Fruit fly (Drosophila melanogaster) whole organism, pupa: ENCODE results near the gene CG4238.
A peak's percentile ranks its signal among the peaks of the same experiment; 100 is the strongest.

Experiments used
- CG10348 ChIP-seq: fragments of 200-800 bp; sonication (Bioruptor generic); IDR thresholded peaks from 2 replicates; pipeline ENCODE4 v1.3.6; 2022; ENCODE audit warnings: missing biosample characterization, missing genetic modification characterization
- CG12605 ChIP-seq: fragments of 200-800 bp; sonication (Bioruptor generic); IDR thresholded peaks from 2 replicates; pipeline ENCODE4 v1.3.6; 2022; ENCODE audit warnings: missing biosample characterization, missing genetic modification characterization
- CG13204 ChIP-seq: fragments of 200-800 bp; sonication (Bioruptor generic); optimal IDR thresholded peaks from 2 replicates; lab custom pipeline; 2018; ENCODE audit warnings: missing biosample characterization, mild to moderate bottlenecking, missing genetic modification characterization, moderate library complexity
- CG14655 ChIP-seq: fragments of 200-800 bp; sonication (Bioruptor generic); optimal IDR thresholded peaks from 3 replicates; lab custom pipeline; 2017; ENCODE audit warnings: mild to moderate bottlenecking, missing biosample characterization, missing genetic modification reagents, missing genetic modification characterization
- CG15710 ChIP-seq: fragments of 200-800 bp; sonication (Bioruptor generic); optimal IDR thresholded peaks from 2 replicates; lab custom pipeline; 2018; ENCODE audit warnings: missing biosample characterization, mild to moderate bottlenecking, missing genetic modification characterization, moderate library complexity
- CG17806 ChIP-seq: fragments of 200-800 bp; sonication (Bioruptor generic); optimal IDR thresholded peaks from 2 replicates; lab custom pipeline; 2018; ENCODE audit warnings: missing biosample characterization, mild to moderate bottlenecking, missing genetic modification characterization, moderate library complexity
- CG32121 ChIP-seq: fragments of 200-800 bp; sonication (Bioruptor generic); IDR thresholded peaks from 2 replicates; pipeline ENCODE4 v1.3.6; 2022; ENCODE audit warnings: missing biosample characterization, missing genetic modification characterization
- CG34367 ChIP-seq: fragments of 200-800 bp; sonication (Bioruptor generic); optimal IDR thresholded peaks from 2 replicates; lab custom pipeline; 2018; ENCODE audit warnings: missing biosample characterization, mild to moderate bottlenecking, missing genetic modification characterization
- CG4496 ChIP-seq: fragments of 200-800 bp; sonication (Bioruptor generic); IDR thresholded peaks from 3 replicates; pipeline ENCODE4 v1.3.6; 2022; ENCODE audit warnings: missing biosample characterization, missing genetic modification characterization
- CG8159 ChIP-seq: fragments of 200-800 bp; sonication (Bioruptor generic); optimal IDR thresholded peaks from 3 replicates; lab custom pipeline; 2018; ENCODE audit warnings: missing biosample characterization, mild to moderate bottlenecking, missing genetic modification characterization, moderate library complexity
- CG8301 ChIP-seq: fragments of 200-800 bp; sonication (Bioruptor generic); optimal IDR thresholded peaks from 2 replicates; lab custom pipeline; 2018; ENCODE audit warnings: missing biosample characterization, mild to moderate bottlenecking, missing genetic modification characterization
- CG9948 ChIP-seq: fragments of 200-800 bp; sonication (Bioruptor generic); optimal IDR thresholded peaks from 2 replicates; lab custom pipeline; 2018; ENCODE audit warnings: missing biosample characterization, mild to moderate bottlenecking, missing genetic modification characterization, moderate library complexity
- D1 ChIP-seq: fragments of 200-800 bp; sonication (Bioruptor generic); optimal IDR thresholded peaks from 2 replicates; lab custom pipeline; 2018; ENCODE audit warnings: missing biosample characterization, mild to moderate bottlenecking, missing genetic modification characterization, moderate library complexity
- EcR ChIP-seq: fragments of 200-800 bp; sonication (Bioruptor generic); optimal IDR thresholded peaks from 3 replicates; lab custom pipeline; 2019; ENCODE audit warnings: missing biosample characterization, missing genetic modification characterization, mild to moderate bottlenecking, moderate library complexity, missing genetic modification reagents
- Ets98B ChIP-seq: fragments of 200-800 bp; sonication (Bioruptor generic); IDR thresholded peaks from 2 replicates; pipeline ENCODE4 v1.3.6; 2022; ENCODE audit warnings: missing biosample characterization, missing genetic modification characterization
- Pif1A ChIP-seq: fragments of 200-800 bp; sonication (Bioruptor generic); optimal IDR thresholded peaks from 3 replicates; lab custom pipeline; 2016; ENCODE audit warnings: missing biosample characterization, missing genetic modification characterization
- Pif1B ChIP-seq: fragments of 200-800 bp; sonication (Bioruptor generic); optimal IDR thresholded peaks from 3 replicates; lab custom pipeline; 2016; ENCODE audit warnings: missing biosample characterization, missing genetic modification characterization
- Snoo ChIP-seq: fragments of 200-800 bp; sonication (Bioruptor generic); optimal IDR thresholded peaks from 3 replicates; lab custom pipeline; 2017; ENCODE audit warnings: missing biosample characterization, mild to moderate bottlenecking, missing genetic modification characterization, inconsistent platforms
- fd96Ca ChIP-seq: fragments of 200-800 bp; sonication (Bioruptor generic); IDR thresholded peaks from 3 replicates; pipeline ENCODE4 v1.3.6; 2022; ENCODE audit warnings: missing biosample characterization, missing genetic modification characterization
- gl ChIP-seq: fragments of 200-800 bp; sonication (Bioruptor generic); optimal IDR thresholded peaks from 2 replicates; lab custom pipeline; 2018; ENCODE audit warnings: missing biosample characterization, mild to moderate bottlenecking, missing genetic modification characterization
- rn ChIP-seq: fragments of 200-800 bp; sonication (Bioruptor generic); IDR thresholded peaks from 2 replicates; pipeline ENCODE4 v1.3.6; 2022; ENCODE audit warnings: missing biosample characterization, missing genetic modification characterization

The CG4238 gene

dm6 chr2L:2045265-2045664 lies 35.6 kb downstream of the CG4238 start, which contains the start of gene Kebab:
Gene Kebab, plus strand, starts transcription at chr2L:2045494.
- no peak for TF ChIP-seq CG8301 (tag; lab: Kevin White, UChicago)
- TF ChIP-seq CG13204, result no peak
- TF ChIP-seq EcR (GFP tag; lab: Kevin White, UChicago), result no peak
- TF ChIP-seq Pif1B (GFP tag; lab: Kevin White, UChicago), result no peak
- TF ChIP-seq CG32121, result no peak
- no peak for TF ChIP-seq fd96Ca (GFP tag; lab: Robert Waterston, UW)
- TF ChIP-seq CG8159 (tag; lab: Kevin White, UChicago), result no peak
- no peak for TF ChIP-seq Ets98B (GFP tag; lab: Robert Waterston, UW)
- TF ChIP-seq CG10348 (GFP tag; lab: Robert Waterston, UW), result no peak
- no peak for TF ChIP-seq D1 (tag; lab: Kevin White, UChicago)
- TF ChIP-seq CG15710, result no peak
- no peak for TF ChIP-seq Pif1A (GFP tag; lab: Kevin White, UChicago)
- no peak for TF ChIP-seq CG14655 (GFP tag; lab: Kevin White, UChicago)
- TF ChIP-seq gl (tag; lab: Kevin White, UChicago), result no peak
- no peak for TF ChIP-seq CG34367 (tag; lab: Kevin White, UChicago)
- no peak for TF ChIP-seq CG12605
- no peak for TF ChIP-seq rn
- TF ChIP-seq CG4496 (GFP tag; lab: Robert Waterston, UW), result no peak
- no peak for TF ChIP-seq CG9948

- TF ChIP-seq rn, result no peak
- TF ChIP-seq gl (tag; lab: Kevin White, UChicago), result no peak
- no peak for TF ChIP-seq fd96Ca (GFP tag; lab: Robert Waterston, UW)
- no peak for TF ChIP-seq EcR (GFP tag; lab: Kevin White, UChicago)
- no peak for TF ChIP-seq Pif1A (GFP tag; lab: Kevin White, UChicago)
- TF ChIP-seq CG14655 (GFP tag; lab: Kevin White, UChicago), result no peak
- no peak for TF ChIP-seq CG34367 (tag; lab: Kevin White, UChicago)
- no peak for TF ChIP-seq CG4496 (GFP tag; lab: Robert Waterston, UW)
- no peak for TF ChIP-seq CG13204
- TF ChIP-seq D1 (tag; lab: Kevin White, UChicago), result no peak
- no peak for TF ChIP-seq Ets98B (GFP tag; lab: Robert Waterston, UW)
- TF ChIP-seq Snoo, result no peak
- TF ChIP-seq CG15710, result no peak
- TF ChIP-seq CG32121, result no peak
- TF ChIP-seq CG10348 (GFP tag; lab: Robert Waterston, UW), result no peak
Observed at dm6 chr2L:2054289-2054688, 44.6 kb downstream of the CG4238 start, which contains the start of gene Or22c. Gene Or22c, plus strand, starts transcription at chr2L:2054589.

dm6 chr2L:2072970-2073369 lies 63.3 kb downstream of the CG4238 start:
- no peak for TF ChIP-seq D1 (tag; lab: Kevin White, UChicago)
- TF ChIP-seq CG32121, result no peak
- TF ChIP-seq CG17806 (tag; lab: Kevin White, UChicago), result no peak
- no peak for TF ChIP-seq Snoo
- TF ChIP-seq CG14655 (GFP tag; lab: Kevin White, UChicago), result peak; percentile 36
- TF ChIP-seq CG13204, result peak; percentile 2
- TF ChIP-seq CG8159 (tag; lab: Kevin White, UChicago), result peak; percentile 65
- no peak for TF ChIP-seq CG4496 (GFP tag; lab: Robert Waterston, UW)
- TF ChIP-seq CG8301 (tag; lab: Kevin White, UChicago), result no peak
- peak; percentile 40 for TF ChIP-seq CG9948
- TF ChIP-seq rn, result no peak
- TF ChIP-seq fd96Ca (GFP tag; lab: Robert Waterston, UW), result 0 out of 3 replicates have a peak, but pooled peaks have one; percentile 28
- peak; percentile 2 for TF ChIP-seq Pif1B (GFP tag; lab: Kevin White, UChicago)
- peak; percentile 53 for TF ChIP-seq CG15710
- TF ChIP-seq Pif1A (GFP tag; lab: Kevin White, UChicago), result peak; percentile 33
- TF ChIP-seq CG10348 (GFP tag; lab: Robert Waterston, UW), result no peak
- peak; percentile 43 for TF ChIP-seq CG34367 (tag; lab: Kevin White, UChicago)

- no peak for TF ChIP-seq Pif1B (GFP tag; lab: Kevin White, UChicago)
- TF ChIP-seq CG15710, result no peak
- no peak for TF ChIP-seq rn
- TF ChIP-seq CG32121, result no peak
- no peak for TF ChIP-seq CG13204
- TF ChIP-seq Snoo, result no peak
- no peak for TF ChIP-seq CG8301 (tag; lab: Kevin White, UChicago)
- no peak for TF ChIP-seq CG14655 (GFP tag; lab: Kevin White, UChicago)
- no peak for TF ChIP-seq Pif1A (GFP tag; lab: Kevin White, UChicago)
- TF ChIP-seq CG34367 (tag; lab: Kevin White, UChicago), result no peak
- TF ChIP-seq CG9948, result no peak
- TF ChIP-seq gl (tag; lab: Kevin White, UChicago), result no peak
- TF ChIP-seq D1 (tag; lab: Kevin White, UChicago), result no peak
- TF ChIP-seq CG8159 (tag; lab: Kevin White, UChicago), result no peak
- TF ChIP-seq CG17806 (tag; lab: Kevin White, UChicago), result no peak
- no peak for TF ChIP-seq EcR (GFP tag; lab: Kevin White, UChicago)
Observed at dm6 chr2L:2079619-2080018, 70.0 kb downstream of the CG4238 start, which contains the start of gene CG12674. Gene CG12674, plus strand, starts transcription at chr2L:2079919.
